Worm (Caenorhabditis elegans) whole organism, L2 larva: ENCODE results near the gene M04B2.7.

Experiments used
- C34F6.9 ChIP-seq: fragments of 150-350 bp; optimal IDR thresholded peaks from 2 replicates; lab custom pipeline; 2014; ENCODE audit warnings: missing biosample characterization, missing genetic modification characterization
- R02D3.7 ChIP-seq: fragments of 150-350 bp; optimal IDR thresholded peaks from 2 replicates; lab custom pipeline; 2014; ENCODE audit warnings: missing biosample characterization, missing genetic modification characterization
- aly-2 ChIP-seq: fragments of 150-350 bp; optimal IDR thresholded peaks from 2 replicates; lab custom pipeline; 2014; ENCODE audit warnings: missing biosample characterization, missing genetic modification characterization
- blmp-1 ChIP-seq: sonication (generic microtip); optimal IDR thresholded peaks from 2 replicates; lab custom pipeline; 2017; ENCODE audit warnings: missing genetic modification characterization, mild to moderate bottlenecking, missing compliant biosample characterization, antibody characterized with exemption, moderate library complexity; ENCODE audit not compliant: insufficient read depth
- ceh-16 ChIP-seq: fragments of 150-350 bp; optimal IDR thresholded peaks from 2 replicates; lab custom pipeline; 2014; ENCODE audit warnings: missing biosample characterization, missing genetic modification characterization
- ceh-82 ChIP-seq: fragments of 150-350 bp; optimal IDR thresholded peaks from 2 replicates; lab custom pipeline; 2014; ENCODE audit warnings: missing biosample characterization, missing genetic modification characterization
- crh-2 ChIP-seq: sonication (generic microtip); optimal IDR thresholded peaks from 2 replicates; lab custom pipeline; 2017; ENCODE audit warnings: missing biosample characterization, missing genetic modification characterization
- dmd-4 ChIP-seq: sonication (generic microtip); optimal IDR thresholded peaks from 2 replicates; lab custom pipeline; 2017; ENCODE audit warnings: missing biosample characterization, missing genetic modification characterization
- egl-27 ChIP-seq: sonication (generic microtip); optimal IDR thresholded peaks from 3 replicates; lab custom pipeline; 2017; ENCODE audit warnings: missing biosample characterization, missing genetic modification reagents, missing genetic modification characterization
- elt-1 ChIP-seq: fragments of 150-350 bp; optimal IDR thresholded peaks from 2 replicates; lab custom pipeline; 2014; ENCODE audit warnings: missing biosample characterization, missing genetic modification characterization
- elt-3 ChIP-seq: sonication (generic microtip); optimal IDR thresholded peaks from 2 replicates; lab custom pipeline; 2017; ENCODE audit warnings: missing biosample characterization, missing genetic modification characterization
- fos-1 ChIP-seq: fragments of 150-350 bp; optimal IDR thresholded peaks from 2 replicates; lab custom pipeline; 2014; ENCODE audit warnings: missing biosample characterization, missing genetic modification characterization
- gmeb-1 ChIP-seq: fragments of 150-350 bp; optimal IDR thresholded peaks from 2 replicates; lab custom pipeline; 2014; ENCODE audit warnings: missing biosample characterization, missing genetic modification characterization
- lin-11 ChIP-seq: fragments of 150-350 bp; sonication (generic microtip); optimal IDR thresholded peaks from 2 replicates; lab custom pipeline; 2014; ENCODE audit warnings: missing biosample characterization, missing genetic modification characterization, inconsistent platforms, mixed read lengths
- lin-13 ChIP-seq: fragments of 150-350 bp; optimal IDR thresholded peaks from 2 replicates; lab custom pipeline; 2014; ENCODE audit warnings: missing biosample characterization, missing genetic modification reagents, missing genetic modification characterization
- lsy-2 ChIP-seq, 2 experiments: fragments of 150-350 bp in 1 of 2; sonication (generic microtip) in 1 of 2; optimal IDR thresholded peaks; 2 replicates each; lab custom pipeline; 2014 to 2017; ENCODE audit warnings: missing biosample characterization in 2 of 2, missing genetic modification characterization in 2 of 2
- mbf-1 ChIP-seq: sonication (generic microtip); optimal IDR thresholded peaks from 2 replicates; lab custom pipeline; 2017; ENCODE audit warnings: missing biosample characterization, missing genetic modification characterization
- mdl-1 ChIP-seq, 2 experiments: fragments of 150-350 bp in 1 of 2; sonication (generic microtip) in 1 of 2; optimal IDR thresholded peaks; 2 replicates each; lab custom pipeline; 2017; ENCODE audit warnings: missing biosample characterization in 2 of 2, missing genetic modification characterization in 2 of 2
- nhr-10 ChIP-seq: sonication (generic microtip); optimal IDR thresholded peaks from 2 replicates; lab custom pipeline; 2017; ENCODE audit warnings: missing biosample characterization, missing genetic modification characterization
- nhr-11 ChIP-seq: fragments of 150-350 bp; optimal IDR thresholded peaks from 2 replicates; lab custom pipeline; 2014; ENCODE audit warnings: missing biosample characterization, missing genetic modification characterization
- nhr-12 ChIP-seq: fragments of 150-350 bp; optimal IDR thresholded peaks from 2 replicates; lab custom pipeline; 2014; ENCODE audit warnings: missing biosample characterization, missing genetic modification characterization
- nhr-129 ChIP-seq: fragments of 150-350 bp; optimal IDR thresholded peaks from 2 replicates; lab custom pipeline; 2014; ENCODE audit warnings: missing biosample characterization, missing genetic modification characterization
- nhr-23 ChIP-seq: fragments of 150-350 bp; optimal IDR thresholded peaks from 2 replicates; lab custom pipeline; 2014; ENCODE audit warnings: missing biosample characterization, missing genetic modification reagents, missing genetic modification characterization
- nhr-237 ChIP-seq: fragments of 150-350 bp; optimal IDR thresholded peaks from 2 replicates; lab custom pipeline; 2014; ENCODE audit warnings: missing biosample characterization, missing genetic modification characterization
- nhr-25 ChIP-seq: fragments of 150-350 bp; sonication (generic microtip); optimal IDR thresholded peaks from 3 replicates; lab custom pipeline; 2014; ENCODE audit warnings: missing biosample characterization, missing genetic modification characterization
- nhr-6 ChIP-seq: fragments of 150-350 bp; optimal IDR thresholded peaks from 2 replicates; lab custom pipeline; 2014; ENCODE audit warnings: missing biosample characterization, missing genetic modification characterization
- nhr-77 ChIP-seq: fragments of 150-350 bp; optimal IDR thresholded peaks from 2 replicates; lab custom pipeline; 2014; ENCODE audit warnings: missing biosample characterization, missing genetic modification characterization
- peb-1 ChIP-seq: fragments of 150-350 bp; optimal IDR thresholded peaks from 2 replicates; lab custom pipeline; 2014; ENCODE audit warnings: missing biosample characterization, missing genetic modification characterization
- sem-4 ChIP-seq: fragments of 150-350 bp; optimal IDR thresholded peaks from 2 replicates; lab custom pipeline; 2014; ENCODE audit warnings: missing biosample characterization, missing genetic modification reagents, missing genetic modification characterization
- skn-1 ChIP-seq: sonication (generic microtip); optimal IDR thresholded peaks from 2 replicates; lab custom pipeline; 2017; ENCODE audit warnings: missing biosample characterization, missing genetic modification characterization
- sma-9 ChIP-seq, 2 experiments: fragments of 150-350 bp in 1 of 2; sonication (generic microtip) in 1 of 2; optimal IDR thresholded peaks; 2 replicates each; lab custom pipeline; 2014 to 2016; ENCODE audit warnings: missing genetic modification characterization in 2 of 2, mild to moderate bottlenecking in 1 of 2, missing biosample characterization in 1 of 2, missing compliant biosample characterization in 1 of 2, missing genetic modification reagents in 1 of 2, moderate library complexity in 1 of 2
- snpc-4 ChIP-seq: fragments of 150-350 bp; optimal IDR thresholded peaks from 2 replicates; lab custom pipeline; 2014; ENCODE audit warnings: missing biosample characterization, missing genetic modification characterization
- unc-39 ChIP-seq: fragments of 150-350 bp; optimal IDR thresholded peaks from 2 replicates; lab custom pipeline; 2014; ENCODE audit warnings: missing biosample characterization, missing genetic modification characterization
- unc-55 ChIP-seq: fragments of 150-350 bp; sonication (generic microtip); optimal IDR thresholded peaks from 3 replicates; lab custom pipeline; 2014; ENCODE audit warnings: missing biosample characterization, missing genetic modification reagents, missing genetic modification characterization
- unc-62 ChIP-seq: fragments of 150-350 bp; optimal IDR thresholded peaks from 2 replicates; lab custom pipeline; 2014; ENCODE audit warnings: missing biosample characterization, missing genetic modification reagents, missing genetic modification characterization
- zag-1 ChIP-seq: fragments of 150-350 bp; optimal IDR thresholded peaks from 2 replicates; lab custom pipeline; 2014; ENCODE audit warnings: missing biosample characterization, missing genetic modification characterization
- ztf-1 ChIP-seq: fragments of 200-800 bp; sonication (Bioruptor generic); conservative IDR thresholded peaks from 2 replicates; pipeline ENCODE4 v1.3.6; 2022; ENCODE audit warnings: missing genetic modification characterization, missing compliant biosample characterization
- ztf-4 ChIP-seq: fragments of 150-350 bp; optimal IDR thresholded peaks from 2 replicates; lab custom pipeline; 2014; ENCODE audit warnings: missing biosample characterization, missing genetic modification characterization

The M04B2.7 gene

DNA sequence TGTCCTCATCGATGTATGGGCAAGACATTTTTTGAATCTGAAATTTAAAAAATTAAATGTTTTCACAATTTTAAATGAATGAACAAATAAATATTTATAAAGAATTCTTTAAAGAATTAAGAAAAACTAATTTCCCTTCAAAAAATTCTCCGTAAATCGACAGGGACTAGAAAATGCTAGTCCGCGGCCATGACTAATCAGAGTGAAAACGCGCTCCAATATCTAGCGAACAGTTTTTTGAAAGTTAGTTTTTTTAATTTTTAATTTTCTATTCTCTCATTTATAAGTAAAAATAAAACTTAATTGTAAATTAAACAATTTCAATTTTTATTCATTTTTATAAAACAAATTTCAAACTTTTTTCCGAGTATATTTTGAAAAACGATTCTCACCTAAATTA lies 44.2 kb upstream of the M04B2.7 start:
- peak; percentile 53 for TF ChIP-seq fos-1 (tag; lab: Kevin White, UChicago)
- peak in 1 of 2 experiments; percentile 65 for TF ChIP-seq lsy-2 (tag; optimal IDR thresholded peaks at IDR 0.05; lab: Kevin White, UChicago)
- no peak for TF ChIP-seq zag-1 (tag; lab: Kevin White, UChicago)
- no peak for TF ChIP-seq skn-1 (tag; lab: Kevin White, UChicago)
- TF ChIP-seq unc-55 (GFP tag; lab: Kevin White, UChicago) = peak; percentile 79
- TF ChIP-seq ztf-4 = no peak
- TF ChIP-seq nhr-10 = no peak
- TF ChIP-seq elt-3 (tag; lab: Kevin White, UChicago) = no peak
- no peak for TF ChIP-seq unc-39
- TF ChIP-seq crh-2 (tag; lab: Kevin White, UChicago) = peak; percentile 27
- TF ChIP-seq dmd-4 = no peak
- peak; percentile 51 for TF ChIP-seq C34F6.9 (tag; lab: Kevin White, UChicago)
- TF ChIP-seq lin-13 = peak; percentile 72
- TF ChIP-seq sma-9 (GFP tag; optimal IDR thresholded peaks at IDR 0.05; lab: Kevin White, UChicago) = peak; percentile 51
- TF ChIP-seq sma-9 (tag; optimal IDR thresholded peaks at IDR 0.05; lab: Kevin White, UChicago) = no peak
- TF ChIP-seq gmeb-1 = peak; percentile 7
- TF ChIP-seq nhr-23 (tag; lab: Kevin White, UChicago) = no peak
- no peak for TF ChIP-seq nhr-11
- TF ChIP-seq unc-62 (GFP tag; lab: Kevin White, UChicago) = no peak

DNA sequence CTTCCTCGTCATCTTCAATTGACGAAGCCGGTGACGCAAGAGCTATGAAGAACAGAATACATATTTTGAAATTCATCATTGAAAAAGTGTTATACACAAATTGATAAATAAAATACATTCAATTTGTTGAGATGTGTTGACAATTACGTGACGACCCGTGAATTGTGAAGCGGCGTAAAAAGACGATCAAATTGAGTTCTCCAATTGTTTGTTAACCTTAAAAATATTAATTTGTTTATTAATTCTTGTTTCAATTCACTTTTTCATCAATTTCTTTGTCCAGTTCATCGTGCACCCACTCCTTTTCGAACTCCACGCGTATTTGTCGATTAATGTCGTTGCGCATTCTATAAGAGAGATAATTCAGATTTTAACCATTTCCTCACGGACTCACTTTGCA lies 43.6 kb upstream of the M04B2.7 start, which contains the start of gene spe-36:
spe-36 (minus strand) TSS at position 101 of the 400 bp plus-strand sequence.
- TF ChIP-seq nhr-25 (tag; lab: Kevin White, UChicago) (no peak), unc-55 (GFP tag; lab: Kevin White, UChicago) (no peak), nhr-77 (tag; lab: Kevin White, UChicago) (no peak), mbf-1 (no peak), dmd-4 (no peak), nhr-11 (no peak), lin-13 (no peak), sem-4 (tag; lab: Kevin White, UChicago) (no peak), elt-3 (tag; lab: Kevin White, UChicago) (no peak), gmeb-1 (no peak), R02D3.7 (no peak), unc-62 (GFP tag; lab: Kevin White, UChicago) (no peak), lin-11 (tag; lab: Kevin White, UChicago) (no peak)

DNA sequence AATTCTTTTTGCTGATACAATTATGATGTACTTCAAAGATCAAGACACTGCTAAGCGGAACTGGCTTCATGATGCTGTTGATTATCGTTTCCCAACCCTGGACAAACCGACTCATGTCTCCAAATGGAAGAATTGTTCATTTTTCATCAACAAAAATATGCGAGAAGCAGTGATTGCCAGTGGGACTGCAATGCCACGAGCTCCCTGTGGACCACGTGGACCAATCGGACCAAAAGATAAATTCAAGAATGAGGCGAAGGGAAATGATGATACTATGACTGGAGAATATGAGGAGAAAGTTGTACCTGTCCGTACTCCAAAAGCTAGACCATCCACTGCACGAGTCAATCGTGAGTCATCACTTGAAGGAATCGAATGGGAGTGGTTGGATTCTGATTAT lies 37.9 kb upstream of the M04B2.7 start:
- no peak for TF ChIP-seq snpc-4 (tag; lab: Kevin White, UChicago)
- TF ChIP-seq nhr-129 (tag; lab: Kevin White, UChicago) = no peak
- no peak for TF ChIP-seq nhr-12
- TF ChIP-seq R02D3.7 = no peak
- TF ChIP-seq unc-39 = no peak
- TF ChIP-seq mdl-1 (tag; optimal IDR thresholded peaks at IDR 0.05; lab: Kevin White, UChicago) = no peak
- no peak for TF ChIP-seq unc-55 (GFP tag; lab: Kevin White, UChicago)
- no peak for TF ChIP-seq peb-1 (tag; lab: Kevin White, UChicago)
- no peak for TF ChIP-seq nhr-6 (tag; lab: Kevin White, UChicago)
- TF ChIP-seq ztf-1 (GFP tag; lab: Robert Waterston, UW) = no peak
- no peak for TF ChIP-seq gmeb-1
- no peak for TF ChIP-seq C34F6.9 (tag; lab: Kevin White, UChicago)
- no peak for TF ChIP-seq sma-9 (GFP tag; optimal IDR thresholded peaks at IDR 0.05; lab: Kevin White, UChicago)
- TF ChIP-seq sma-9 (tag; optimal IDR thresholded peaks at IDR 0.05; lab: Kevin White, UChicago) = no peak
- no peak for TF ChIP-seq egl-27 (tag; lab: Kevin White, UChicago)

DNA sequence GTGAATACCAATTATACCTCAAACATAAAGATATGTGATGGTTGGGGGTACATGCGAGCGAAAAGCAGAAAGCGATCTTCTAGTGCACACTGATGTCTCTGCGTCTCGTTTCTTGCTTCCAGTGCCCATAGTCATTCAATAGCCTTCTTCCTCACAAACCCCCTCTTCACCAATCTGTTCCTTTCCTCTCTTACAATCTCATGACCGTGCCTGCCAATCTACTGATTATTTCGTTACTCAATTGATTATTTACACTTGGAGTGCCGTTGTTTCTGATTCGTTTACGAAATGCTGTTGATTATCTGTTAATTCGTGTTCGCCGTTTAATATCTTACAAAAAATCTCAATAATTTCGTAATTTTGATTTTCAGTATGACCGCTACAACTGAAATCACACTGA lies 36.3 kb upstream of the M04B2.7 start:
- TF ChIP-seq nhr-129 (tag; lab: Kevin White, UChicago) (peak; percentile 10), nhr-237 (tag; lab: Kevin White, UChicago) (no peak), ceh-16 (tag; lab: Kevin White, UChicago) (no peak)
- TF ChIP-seq, all 48 proteins: peak for 1

DNA sequence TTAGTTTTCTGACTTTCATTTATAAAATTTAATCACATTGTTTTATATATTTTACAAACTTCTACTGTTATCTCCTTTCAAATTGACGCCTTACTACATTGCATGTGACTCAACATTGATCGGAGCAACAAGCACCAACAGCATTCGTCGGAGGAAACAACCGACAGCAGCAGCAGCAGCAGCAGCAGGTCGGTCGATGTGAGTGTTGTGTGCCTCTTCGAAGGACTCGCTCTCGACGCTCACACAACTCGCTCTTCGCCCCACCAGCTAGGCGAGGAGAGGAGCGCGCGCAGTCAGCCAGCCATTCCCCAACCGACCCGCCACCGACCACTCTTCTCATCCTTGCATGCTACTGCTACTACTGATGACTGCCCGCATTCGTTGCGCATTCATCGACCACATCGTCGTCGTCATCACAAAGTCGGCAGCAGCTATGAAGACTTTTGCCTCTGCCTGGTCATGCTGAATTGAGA lies 35.4 kb upstream of the M04B2.7 start, which contains the start of gene F12F6.1:
F12F6.1 (plus strand) TSS at position 51 of the 473 bp plus-strand sequence.
- TF ChIP-seq ceh-82 (no peak), nhr-23 (tag; lab: Kevin White, UChicago) (no peak), blmp-1 (tag; lab: Kevin White, UChicago) (no peak), unc-55 (GFP tag; lab: Kevin White, UChicago) (no peak), elt-1 (tag; lab: Kevin White, UChicago) (no peak), egl-27 (tag; lab: Kevin White, UChicago) (no peak), skn-1 (tag; lab: Kevin White, UChicago) (no peak), zag-1 (tag; lab: Kevin White, UChicago) (no peak), aly-2 (tag; lab: Kevin White, UChicago) (no peak), lin-11 (tag; lab: Kevin White, UChicago) (peak; percentile 35), nhr-129 (tag; lab: Kevin White, UChicago) (peak; percentile 19)
